Worm (Caenorhabditis elegans) whole organism, young adult: ENCODE measurements around the gene nhr-228.

Source experiments
- B0019.2 ChIP-seq: fragments of 200-800 bp; sonication (Bioruptor generic); conservative IDR thresholded peaks from 2 replicates; pipeline ENCODE4 v1.3.6; 2022; ENCODE audit warnings: missing genetic modification reagents, missing genetic modification characterization, missing compliant biosample characterization
- C06A6.2 ChIP-seq: fragments of 200-800 bp; sonication (Bioruptor generic); conservative IDR thresholded peaks from 2 replicates; pipeline ENCODE4 v1.3.6; 2022; ENCODE audit warnings: missing genetic modification characterization, missing compliant biosample characterization
- C17E4.6 ChIP-seq: fragments of 200-800 bp; sonication (Bioruptor generic); IDR thresholded peaks from 2 replicates; pipeline ENCODE4 v1.3.6; 2022; ENCODE audit warnings: missing genetic modification reagents, missing genetic modification characterization, missing compliant biosample characterization
- D2030.7 ChIP-seq: fragments of 200-800 bp; sonication (Bioruptor generic); IDR thresholded peaks from 2 replicates; pipeline ENCODE4 v1.3.6; 2022; ENCODE audit warnings: missing genetic modification reagents, missing genetic modification characterization, missing compliant biosample characterization
- F37B4.10 ChIP-seq: fragments of 200-800 bp; sonication (Bioruptor generic); IDR thresholded peaks from 2 replicates; pipeline ENCODE4 v1.3.6; 2022; ENCODE audit warnings: missing genetic modification characterization, missing compliant biosample characterization
- F49E8.2 ChIP-seq: sonication (generic microtip); optimal IDR thresholded peaks from 3 replicates; lab custom pipeline; 2017; ENCODE audit warnings: missing genetic modification characterization, mild to moderate bottlenecking, missing compliant biosample characterization, antibody characterized with exemption, moderate library complexity; ENCODE audit not compliant: insufficient read depth
- F57A8.1 ChIP-seq: fragments of 200-800 bp; sonication (Bioruptor generic); optimal IDR thresholded peaks from 2 replicates; lab custom pipeline; 2018; ENCODE audit warnings: mild to moderate bottlenecking, missing genetic modification characterization, moderate library complexity, missing compliant biosample characterization
- F57C9.4 ChIP-seq: sonication (generic microtip); optimal IDR thresholded peaks from 2 replicates; lab custom pipeline; 2017; ENCODE audit warnings: mild to moderate bottlenecking, missing genetic modification characterization, missing compliant biosample characterization
- Y53F4B.3 ChIP-seq: fragments of 200-800 bp; sonication (Bioruptor generic); IDR thresholded peaks from 2 replicates; pipeline ENCODE4 v1.3.6; 2022; ENCODE audit warnings: missing genetic modification reagents, missing genetic modification characterization, missing compliant biosample characterization
- ZK185.1 ChIP-seq: sonication (generic microtip); optimal IDR thresholded peaks from 2 replicates; lab custom pipeline; 2016; ENCODE audit warnings: mild to moderate bottlenecking, missing genetic modification characterization, missing compliant biosample characterization; ENCODE audit not compliant: poor library complexity, severe bottlenecking
- attf-5 ChIP-seq: fragments of 200-800 bp; sonication (Bioruptor generic); optimal IDR thresholded peaks from 2 replicates; lab custom pipeline; 2018; ENCODE audit warnings: mild to moderate bottlenecking, missing genetic modification characterization, missing compliant biosample characterization
- ccch-3 ChIP-seq: fragments of 200-800 bp; sonication (Bioruptor generic); optimal IDR thresholded peaks from 2 replicates; lab custom pipeline; 2018; ENCODE audit warnings: mild to moderate bottlenecking, missing genetic modification characterization, missing compliant biosample characterization
- cebp-1 ChIP-seq, 2 experiments: fragments of 200-800 bp in 1 of 2; sonication (Bioruptor generic) in 1 of 2; sonication (generic microtip) in 1 of 2; IDR thresholded peaks in 1 of 2; optimal IDR thresholded peaks in 1 of 2; 2 replicates each; pipeline versions ENCODE4 v1.3.6 to Lab custom; 2017 to 2022; ENCODE audit warnings: missing compliant biosample characterization in 2 of 2, missing genetic modification characterization in 2 of 2, mild to moderate bottlenecking in 1 of 2, missing genetic modification reagents in 1 of 2, moderate library complexity in 1 of 2
- cebp-2 ChIP-seq: fragments of 200-800 bp; sonication (Bioruptor generic); IDR thresholded peaks from 2 replicates; pipeline ENCODE4 v1.3.6; 2022; ENCODE audit warnings: missing genetic modification characterization, missing compliant biosample characterization
- ceh-40 ChIP-seq: fragments of 200-800 bp; sonication (Bioruptor generic); IDR thresholded peaks from 2 replicates; pipeline ENCODE4 v1.3.6; 2022; ENCODE audit warnings: missing genetic modification characterization, missing compliant biosample characterization
- hmg-1.2 ChIP-seq: fragments of 200-800 bp; sonication (Bioruptor generic); IDR thresholded peaks from 2 replicates; pipeline ENCODE4 v1.3.6; 2022; ENCODE audit warnings: missing genetic modification reagents, missing genetic modification characterization, missing compliant biosample characterization
- hsf-1 ChIP-seq: fragments of 200-800 bp; sonication (Bioruptor generic); IDR thresholded peaks from 2 replicates; pipeline ENCODE4 v1.3.6; 2022; ENCODE audit warnings: missing genetic modification reagents, missing genetic modification characterization, missing compliant biosample characterization
- lin-54 ChIP-seq: fragments of 200-800 bp; sonication (Bioruptor generic); optimal IDR thresholded peaks from 2 replicates; lab custom pipeline; 2018; ENCODE audit warnings: mild to moderate bottlenecking, missing genetic modification characterization, missing compliant biosample characterization
- mxl-1 ChIP-seq: sonication (generic microtip); optimal IDR thresholded peaks from 2 replicates; lab custom pipeline; 2016; ENCODE audit warnings: missing genetic modification characterization, missing compliant biosample characterization
- nfyb-1 ChIP-seq: fragments of 200-800 bp; sonication (Bioruptor generic); IDR thresholded peaks from 2 replicates; pipeline ENCODE4 v1.3.6; 2022; ENCODE audit warnings: missing genetic modification reagents, missing genetic modification characterization, missing compliant biosample characterization
- nhr-120 ChIP-seq: fragments of 200-800 bp; sonication (Bioruptor generic); IDR thresholded peaks from 2 replicates; pipeline ENCODE4 v1.3.6; 2022; ENCODE audit warnings: missing genetic modification characterization, missing compliant biosample characterization
- nhr-27 ChIP-seq: fragments of 200-800 bp; sonication (Bioruptor generic); optimal IDR thresholded peaks from 2 replicates; lab custom pipeline; 2018; ENCODE audit warnings: mild to moderate bottlenecking, missing genetic modification characterization, moderate library complexity, missing compliant biosample characterization
- nhr-80 ChIP-seq: sonication (generic microtip); optimal IDR thresholded peaks from 2 replicates; lab custom pipeline; 2016; ENCODE audit warnings: missing genetic modification characterization, missing compliant biosample characterization
- pha-4 ChIP-seq: fragments of 150-350 bp; sonication (generic microtip); optimal IDR thresholded peaks from 2 replicates; lab custom pipeline; 2014; ENCODE audit warnings: missing biosample characterization, missing genetic modification reagents, missing genetic modification characterization
- rpc-1 ChIP-seq, 2 experiments: fragments of 150-350 bp in 1 of 2; sonication (generic microtip) in 1 of 2; optimal IDR thresholded peaks; 2 replicates each; lab custom pipeline; 2014 to 2018; ENCODE audit warnings: missing biosample characterization in 1 of 2, missing genetic modification characterization in 1 of 2, missing genetic modification reagents in 1 of 2, missing genotype in 1 of 2
- sdz-38 ChIP-seq: sonication (generic microtip); optimal IDR thresholded peaks from 2 replicates; lab custom pipeline; 2016; ENCODE audit warnings: missing genotype, missing genetic modification characterization, missing compliant biosample characterization
- sea-2 ChIP-seq: fragments of 200-800 bp; sonication (Bioruptor generic); IDR thresholded peaks from 2 replicates; pipeline ENCODE4 v1.3.6; 2022; ENCODE audit warnings: missing genetic modification characterization, missing compliant biosample characterization
- somi-1 ChIP-seq: fragments of 200-800 bp; sonication (Bioruptor generic); optimal IDR thresholded peaks from 2 replicates; lab custom pipeline; 2018; ENCODE audit warnings: mild to moderate bottlenecking, missing genetic modification characterization, missing compliant biosample characterization
- sptf-2 ChIP-seq: fragments of 200-800 bp; sonication (Bioruptor generic); optimal IDR thresholded peaks from 2 replicates; lab custom pipeline; 2018; ENCODE audit warnings: mild to moderate bottlenecking, missing genetic modification characterization, missing compliant biosample characterization
- unc-130 ChIP-seq: sonication (generic microtip); optimal IDR thresholded peaks from 2 replicates; lab custom pipeline; 2016; ENCODE audit warnings: missing genetic modification reagents, missing genetic modification characterization, missing compliant biosample characterization
- ztf-22 ChIP-seq: fragments of 200-800 bp; sonication (Bioruptor generic); optimal IDR thresholded peaks from 2 replicates; lab custom pipeline; 2018; ENCODE audit warnings: mild to moderate bottlenecking, missing genetic modification characterization, moderate library complexity, missing compliant biosample characterization
- ztf-28 ChIP-seq: fragments of 200-800 bp; sonication (Bioruptor generic); IDR thresholded peaks from 2 replicates; pipeline ENCODE4 v1.3.6; 2022; ENCODE audit warnings: missing genetic modification reagents, missing genetic modification characterization, missing compliant biosample characterization

The nhr-228 gene

DNA sequence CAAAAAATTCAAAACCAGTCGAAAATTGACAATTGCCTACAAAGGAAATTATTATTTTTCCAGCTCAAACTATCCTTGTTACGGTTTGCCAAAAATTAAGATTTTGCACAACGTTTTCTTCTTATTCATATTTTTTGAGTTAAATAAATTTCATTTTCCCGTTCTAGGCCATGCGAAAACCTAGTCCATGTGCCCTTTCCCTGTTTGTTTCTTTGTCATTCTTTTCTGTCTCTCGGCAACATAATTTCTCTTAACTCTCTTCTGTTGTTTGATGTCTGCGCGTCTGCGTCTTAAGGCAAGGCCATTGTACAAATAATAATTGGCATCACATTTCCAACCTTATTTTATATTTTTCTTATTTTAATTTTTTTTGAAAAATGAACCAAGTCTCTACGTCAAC lies at the start of gene nhr-228:
Gene nhr-228, plus strand, starts transcription at position 261 of the 400 bp plus-strand sequence.
- TF ChIP-seq attf-5 (GFP tag; lab: Kevin White, UChicago) (peak; percentile 66), hmg-1.2 (GFP tag; lab: Robert Waterston, UW) (peak; percentile 70; the same call in 1 of the 2 replicates), F37B4.10 (GFP tag; lab: Robert Waterston, UW) (no peak), nhr-80 (peak; percentile 68), ztf-28 (GFP tag; lab: Robert Waterston, UW) (no peak), cebp-1 (GFP tag; IDR thresholded peaks at IDR 0.05; lab: Robert Waterston, UW) (no peak), cebp-1 (tag; optimal IDR thresholded peaks at IDR 0.05; lab: Kevin White, UChicago) (peak; percentile 35)

- TF ChIP-seq rpc-1 (optimal IDR thresholded peaks at IDR 0.05; lab: Kevin White, UChicago), result no peak
- TF ChIP-seq rpc-1 (tag; optimal IDR thresholded peaks at IDR 0.05; lab: Kevin White, UChicago), result no peak
- no peak for TF ChIP-seq sdz-38 (tag; lab: Kevin White, UChicago)
- no peak for TF ChIP-seq cebp-2 (GFP tag; lab: Robert Waterston, UW)
- TF ChIP-seq sptf-2 (GFP tag; lab: Kevin White, UChicago), result no peak
- TF ChIP-seq ztf-22 (GFP tag; lab: Kevin White, UChicago), result no peak
- TF ChIP-seq C17E4.6 (GFP tag; lab: Robert Waterston, UW), result no peak
- no peak for TF ChIP-seq ccch-3 (GFP tag; lab: Kevin White, UChicago)
- no peak for TF ChIP-seq B0019.2 (GFP tag; lab: Robert Waterston, UW)
- no peak for TF ChIP-seq sea-2 (GFP tag; lab: Robert Waterston, UW)
- no peak for TF ChIP-seq nhr-120
- TF ChIP-seq somi-1 (GFP tag; lab: Kevin White, UChicago), result no peak
- no peak for TF ChIP-seq F57A8.1
- no peak for TF ChIP-seq D2030.7 (GFP tag; lab: Robert Waterston, UW)
- no peak for TF ChIP-seq hsf-1 (GFP tag; lab: Robert Waterston, UW)
- TF ChIP-seq ceh-40 (GFP tag; lab: Robert Waterston, UW), result no peak
- no peak for TF ChIP-seq F57C9.4 (tag; lab: Kevin White, UChicago)
- TF ChIP-seq, all 124 proteins: peak for 0
Observed at ce11 chrV:2233177-2233576, 48.4 kb upstream of the nhr-228 start, which contains the start of gene nhr-96. Gene nhr-96 (plus strand): TSS chrV:2233477.

- TF ChIP-seq D2030.7 (GFP tag; lab: Robert Waterston, UW) (no peak), hmg-1.2 (GFP tag; lab: Robert Waterston, UW) (peak; percentile 71; the same call in 1 of the 2 replicates), cebp-1 (GFP tag; IDR thresholded peaks at IDR 0.05; lab: Robert Waterston, UW) (0 out of 2 replicates have a peak, but pooled peaks have one; percentile 27), cebp-1 (tag; optimal IDR thresholded peaks at IDR 0.05; lab: Kevin White, UChicago) (peak; percentile 55), nhr-80 (peak; percentile 33)
Observed at ce11 chrV:2235848-2236247, 45.7 kb upstream of the nhr-228 start, which contains the start of gene cyp-33C4. Gene cyp-33C4 (plus strand): TSS chrV:2236140.

DNA sequence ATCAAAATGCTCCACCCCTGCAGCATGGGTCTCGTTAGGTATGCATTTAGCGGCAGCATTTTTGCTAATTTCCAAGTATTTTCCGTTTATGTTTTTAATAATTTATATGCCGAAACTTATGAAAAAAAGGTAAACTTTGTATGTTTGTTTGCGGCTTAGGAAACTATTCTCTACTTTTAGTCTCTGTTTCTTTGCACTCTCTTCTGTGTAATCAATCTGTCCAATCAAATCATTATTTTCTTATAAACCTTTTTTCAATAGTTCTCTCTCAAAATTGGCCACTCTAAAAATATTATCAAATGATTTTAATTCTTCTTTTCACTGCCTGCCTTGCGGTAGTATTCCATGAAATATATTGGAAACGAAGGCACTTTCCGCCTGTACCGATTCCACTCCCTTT lies 43.5 kb upstream of the nhr-228 start:
- no peak for TF ChIP-seq C06A6.2 (GFP tag; lab: Robert Waterston, UW)
- TF ChIP-seq pha-4, result no peak
- TF ChIP-seq, all 124 proteins: peak for 0

DNA sequence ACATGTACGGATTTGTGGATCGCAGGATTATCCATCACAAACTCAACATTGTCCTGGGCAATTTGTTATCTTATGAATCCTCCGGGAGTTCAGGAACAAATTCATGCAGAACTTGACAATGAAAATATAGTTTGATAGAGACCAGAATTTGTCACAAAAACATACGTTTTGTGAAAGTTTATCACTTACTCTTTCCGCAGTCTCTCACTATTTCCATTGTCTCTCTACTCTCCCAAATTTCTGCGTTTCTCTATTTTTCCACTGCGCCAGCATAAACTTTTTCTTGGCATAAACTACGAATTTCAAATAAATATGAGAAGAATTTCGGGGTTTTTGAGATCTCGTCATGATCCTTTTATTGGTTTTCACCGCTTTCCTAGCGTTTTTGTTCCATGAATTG lies 38.9 kb upstream of the nhr-228 start, which contains the start of gene cyp-33C3:
Gene cyp-33C3, plus strand, starts transcription at position 149 of the 400 bp plus-strand sequence.
- no peak for TF ChIP-seq rpc-1 (optimal IDR thresholded peaks at IDR 0.05; lab: Kevin White, UChicago)
- TF ChIP-seq rpc-1 (tag; optimal IDR thresholded peaks at IDR 0.05; lab: Kevin White, UChicago), result no peak
- peak; percentile 41; the same call in 1 of the 2 replicates for TF ChIP-seq hmg-1.2 (GFP tag; lab: Robert Waterston, UW)
- TF ChIP-seq, all 124 proteins: peak for 1

DNA sequence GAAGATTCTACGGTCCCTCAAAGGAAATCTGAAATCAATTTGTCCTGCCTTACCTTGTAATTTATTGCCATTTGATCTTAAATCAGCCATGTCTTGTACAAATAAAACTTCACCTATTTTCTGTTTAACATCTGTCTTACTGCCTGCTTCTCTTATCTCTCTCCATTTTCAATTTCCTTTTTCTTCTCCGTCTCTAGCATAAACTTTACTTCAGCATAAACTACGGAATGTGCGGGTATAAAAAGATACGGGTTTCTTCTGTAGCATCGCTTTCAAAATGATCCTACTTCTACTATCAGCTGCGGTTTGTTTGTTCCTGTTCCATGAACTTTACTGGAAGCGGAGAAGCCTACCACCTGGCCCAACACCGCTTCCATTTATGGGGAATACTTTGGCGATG lies 36.8 kb upstream of the nhr-228 start, which contains the start of gene cyp-33C5:
Gene cyp-33C5, plus strand, starts transcription at position 254 of the 400 bp plus-strand sequence.
- TF ChIP-seq nhr-80 (peak; percentile 4), F49E8.2 (no peak), Y53F4B.3 (GFP tag; lab: Robert Waterston, UW) (no peak), mxl-1 (tag; lab: Kevin White, UChicago) (no peak), ZK185.1 (tag; lab: Kevin White, UChicago) (no peak), lin-54 (GFP tag; lab: Kevin White, UChicago) (no peak), nfyb-1 (GFP tag; lab: Robert Waterston, UW) (no peak), hmg-1.2 (GFP tag; lab: Robert Waterston, UW) (peak; percentile 80; the same call in 1 of the 2 replicates), nhr-27 (no peak), unc-130 (no peak)
